Worm (Caenorhabditis elegans) whole organism, L4/young adult: ENCODE measurements around the gene dmsr-14.

Experiments used
- W03F9.2 ChIP-seq: fragments of 150-350 bp; optimal IDR thresholded peaks from 2 replicates; lab custom pipeline; 2014; ENCODE audit warnings: missing biosample characterization, missing genetic modification characterization
- dao-5 ChIP-seq: sonication (generic microtip); optimal IDR thresholded peaks from 2 replicates; lab custom pipeline; 2016; ENCODE audit warnings: missing genotype, missing genetic modification characterization, moderate library complexity, missing compliant biosample characterization
- him-1 ChIP-seq: sonication (generic microtip); optimal IDR thresholded peaks from 2 replicates; lab custom pipeline; 2016; ENCODE audit warnings: missing genotype, missing genetic modification reagents, missing genetic modification characterization, missing compliant biosample characterization

dmsr-14 gene

ce11 chrV:6784853-6785492 lies 32.1 kb downstream of the dmsr-14 start, which contains the start of the genes spn-4 and spe-39:
spn-4 (minus strand) TSS chrV:6784903.
spe-39 (plus strand) TSS chrV:6785451.
- TF ChIP-seq dao-5 (tag; lab: Kevin White, UChicago): no peak
- TF ChIP-seq him-1 (tag; lab: Kevin White, UChicago): peak; percentile 48
- peak; percentile 75 for TF ChIP-seq W03F9.2

ce11 chrV:6783044-6783625 lies 33.9 kb downstream of the dmsr-14 start:
- TF ChIP-seq W03F9.2: no peak
- no peak for TF ChIP-seq him-1 (tag; lab: Kevin White, UChicago)
- no peak for TF ChIP-seq dao-5 (tag; lab: Kevin White, UChicago)

ce11 chrV:6782260-6782659 lies 34.8 kb downstream of the dmsr-14 start:
- TF ChIP-seq W03F9.2 (no peak), him-1 (tag; lab: Kevin White, UChicago) (no peak), dao-5 (tag; lab: Kevin White, UChicago) (no peak)

- no peak for TF ChIP-seq W03F9.2
Measured at ce11 chrV:6780676-6781075, 36.4 kb downstream of the dmsr-14 start.

- TF ChIP-seq dao-5 (tag; lab: Kevin White, UChicago) (no peak), W03F9.2 (no peak), him-1 (tag; lab: Kevin White, UChicago) (no peak)
Measured at ce11 chrV:6780166-6780565, 36.9 kb downstream of the dmsr-14 start, which contains the start of gene ZC404.15. ZC404.15 (plus strand) TSS chrV:6780466.

- TF ChIP-seq W03F9.2 (no peak), dao-5 (tag; lab: Kevin White, UChicago) (no peak), him-1 (tag; lab: Kevin White, UChicago) (no peak)
Measured at ce11 chrV:6778457-6778856, 38.6 kb downstream of the dmsr-14 start.

- TF ChIP-seq dao-5 (tag; lab: Kevin White, UChicago) (no peak), W03F9.2 (no peak), him-1 (tag; lab: Kevin White, UChicago) (no peak)
Measured at ce11 chrV:6775708-6776107, 41.4 kb downstream of the dmsr-14 start, which contains the start of gene srh-28. srh-28 (minus strand) TSS chrV:6775808.

ce11 chrV:6773735-6774134 lies 43.3 kb downstream of the dmsr-14 start, which contains the start of gene ZC404.16:
ZC404.16 (minus strand) TSS chrV:6773835.
- TF ChIP-seq dao-5 (tag; lab: Kevin White, UChicago) (no peak), him-1 (tag; lab: Kevin White, UChicago) (no peak), W03F9.2 (no peak)

- no peak for TF ChIP-seq W03F9.2
- no peak for TF ChIP-seq dao-5 (tag; lab: Kevin White, UChicago)
- no peak for TF ChIP-seq him-1 (tag; lab: Kevin White, UChicago)
Measured at ce11 chrV:6771645-6772044, 45.4 kb downstream of the dmsr-14 start, which contains the start of gene srh-30. srh-30 (minus strand) TSS chrV:6771745.

- TF ChIP-seq dao-5 (tag; lab: Kevin White, UChicago): no peak
- no peak for TF ChIP-seq W03F9.2
- no peak for TF ChIP-seq him-1 (tag; lab: Kevin White, UChicago)
Measured at ce11 chrV:6769440-6769839, 47.6 kb downstream of the dmsr-14 start.

ce11 chrV:6768452-6768929 lies 48.6 kb downstream of the dmsr-14 start, which contains the start of the genes T25F10.1 and clik-1:
T25F10.1 (plus strand) TSS chrV:6768502.
clik-1 (minus strand) TSS chrV:6768732.
- TF ChIP-seq W03F9.2 (no peak), him-1 (tag; lab: Kevin White, UChicago) (no peak), dao-5 (tag; lab: Kevin White, UChicago) (no peak)

- TF ChIP-seq him-1 (tag; lab: Kevin White, UChicago) (no peak), dao-5 (tag; lab: Kevin White, UChicago) (no peak), W03F9.2 (no peak)
Measured at ce11 chrV:6767576-6767975, 49.5 kb downstream of the dmsr-14 start.
